Worm (Caenorhabditis elegans) whole organism, young adult: ENCODE results near the gene F08F8.11.

Source experiments
- C06A6.2 ChIP-seq: fragments of 200-800 bp; sonication (Bioruptor generic); conservative IDR thresholded peaks from 2 replicates; pipeline ENCODE4 v1.3.6; 2022; ENCODE audit warnings: missing genetic modification characterization, missing compliant biosample characterization
- Y53F4B.3 ChIP-seq: fragments of 200-800 bp; sonication (Bioruptor generic); IDR thresholded peaks from 2 replicates; pipeline ENCODE4 v1.3.6; 2022; ENCODE audit warnings: missing genetic modification reagents, missing genetic modification characterization, missing compliant biosample characterization
- die-1 ChIP-seq: sonication (generic microtip); optimal IDR thresholded peaks from 2 replicates; lab custom pipeline; 2016; ENCODE audit warnings: missing genotype, mild to moderate bottlenecking, missing genetic modification characterization, missing compliant biosample characterization
- let-607 ChIP-seq, 2 experiments: fragments of 200-800 bp in 1 of 2; sonication (Bioruptor generic) in 1 of 2; sonication (generic microtip) in 1 of 2; optimal IDR thresholded peaks; 2 replicates each; lab custom pipeline; 2016 to 2018; ENCODE audit warnings: mild to moderate bottlenecking in 2 of 2, missing compliant biosample characterization in 2 of 2, missing genetic modification characterization in 2 of 2, moderate library complexity in 2 of 2, missing genotype in 1 of 2
- nhr-27 ChIP-seq: fragments of 200-800 bp; sonication (Bioruptor generic); optimal IDR thresholded peaks from 2 replicates; lab custom pipeline; 2018; ENCODE audit warnings: mild to moderate bottlenecking, missing genetic modification characterization, moderate library complexity, missing compliant biosample characterization
- pha-4 ChIP-seq: fragments of 150-350 bp; sonication (generic microtip); optimal IDR thresholded peaks from 2 replicates; lab custom pipeline; 2014; ENCODE audit warnings: missing biosample characterization, missing genetic modification reagents, missing genetic modification characterization
- sdz-38 ChIP-seq: sonication (generic microtip); optimal IDR thresholded peaks from 2 replicates; lab custom pipeline; 2016; ENCODE audit warnings: missing genotype, missing genetic modification characterization, missing compliant biosample characterization
- unc-62 ChIP-seq: fragments of 150-350 bp; optimal IDR thresholded peaks from 2 replicates; lab custom pipeline; 2014; ENCODE audit warnings: missing biosample characterization, missing genetic modification reagents, missing genetic modification characterization
- ztf-22 ChIP-seq: fragments of 200-800 bp; sonication (Bioruptor generic); optimal IDR thresholded peaks from 2 replicates; lab custom pipeline; 2018; ENCODE audit warnings: mild to moderate bottlenecking, missing genetic modification characterization, moderate library complexity, missing compliant biosample characterization

DNA sequence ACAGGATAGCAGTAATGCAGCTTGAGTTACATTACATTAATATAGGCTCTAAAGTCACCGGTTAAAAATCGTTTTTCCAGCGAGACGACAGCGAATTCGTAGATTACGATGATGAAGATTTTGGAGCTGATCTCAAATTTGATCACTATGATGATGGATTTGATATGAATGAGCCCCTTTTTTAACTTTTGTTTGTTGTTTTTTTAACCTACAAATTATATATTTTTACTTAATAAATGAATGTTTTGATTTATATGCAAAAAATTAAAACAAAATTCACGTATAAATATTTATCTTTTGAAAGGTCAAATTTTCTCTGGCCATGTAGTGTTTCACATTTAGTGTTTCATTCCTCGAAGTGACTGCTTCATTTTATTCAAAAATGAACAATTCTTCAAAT is 22.3 kb upstream of the F08F8.11 start, which contains the start of gene F08F8.6:
- no peak for TF ChIP-seq let-607 (tag; optimal IDR thresholded peaks at IDR 0.05; lab: Kevin White, UChicago)
- TF ChIP-seq nhr-27, result no peak
- TF ChIP-seq die-1, result no peak
- TF ChIP-seq pha-4 (tag; lab: Kevin White, UChicago), result no peak
- TF ChIP-seq sdz-38 (tag; lab: Kevin White, UChicago), result no peak
- TF ChIP-seq C06A6.2 (GFP tag; lab: Robert Waterston, UW), result no peak
- no peak for TF ChIP-seq Y53F4B.3 (GFP tag; lab: Robert Waterston, UW)
- no peak for TF ChIP-seq ztf-22 (GFP tag; lab: Kevin White, UChicago)
- no peak for TF ChIP-seq unc-62
